Worm (Caenorhabditis elegans): ENCODE results near the gene kvs-1.

The kvs-1 gene

DNA sequence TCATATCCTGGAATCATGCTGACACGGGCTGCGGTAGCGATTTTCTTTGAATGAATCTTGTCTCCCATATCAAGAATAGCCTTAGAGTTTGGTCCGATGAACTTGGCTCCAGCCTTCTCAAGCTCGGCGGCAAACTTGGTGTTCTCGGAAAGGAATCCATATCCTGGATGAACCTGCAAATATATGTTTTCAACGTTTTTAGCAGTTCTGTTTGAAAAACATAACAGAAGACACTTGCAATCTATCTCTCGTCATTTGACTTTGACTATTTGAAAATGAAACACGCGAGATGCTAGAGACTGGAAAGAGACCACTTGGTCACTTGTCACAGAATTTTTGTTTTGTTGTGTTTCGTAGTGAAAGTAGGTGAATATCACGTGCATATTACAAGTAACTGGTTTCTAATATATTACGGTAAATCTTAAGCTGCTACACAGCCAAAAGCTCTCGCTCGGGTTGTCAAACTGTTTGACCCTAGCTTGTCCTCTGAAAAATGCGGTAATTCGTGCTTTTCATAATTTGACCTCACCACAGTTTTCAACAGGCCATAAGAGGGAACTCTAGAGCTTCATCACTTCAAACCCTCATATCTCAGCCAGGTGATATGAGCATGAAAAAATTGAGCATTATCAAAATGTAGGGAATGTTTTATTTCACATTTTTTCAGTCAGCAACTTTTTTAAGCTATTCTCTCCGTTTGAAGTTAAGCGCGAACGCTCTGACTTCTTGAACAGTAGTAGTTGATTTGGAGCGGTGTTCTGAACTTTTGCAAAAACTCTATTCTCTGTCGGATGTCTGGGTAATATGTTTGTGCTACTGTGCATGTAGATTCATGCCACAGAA lies 47.1 kb downstream of the kvs-1 start:
- peak; percentile 14 for TF ChIP-seq F13H6.1 (tag; optimal IDR thresholded peaks at IDR 0.05)
- peak; percentile 4 for TF ChIP-seq gmeb-1 (tag; optimal IDR thresholded peaks at IDR 0.05)
- peak; percentile 73 for TF ChIP-seq nhr-129 (tag; optimal IDR thresholded peaks at IDR 0.05)
- TF ChIP-seq nhr-77 (tag; optimal IDR thresholded peaks at IDR 0.05): no peak
- TF ChIP-seq ztf-11 (tag; optimal IDR thresholded peaks at IDR 0.05): no peak
- TF ChIP-seq lsy-2 (tag; optimal IDR thresholded peaks at IDR 0.05): peak in 1 of 2 experiments; percentile 36
- no peak for TF ChIP-seq nhr-12 (tag; optimal IDR thresholded peaks at IDR 0.05)
- TF ChIP-seq nhr-25 (tag; optimal IDR thresholded peaks at IDR 0.05): peak; percentile 34
- TF ChIP-seq blmp-1 (tag; optimal IDR thresholded peaks at IDR 0.05; ENCODE audit: insufficient read depth): peak; percentile 34
- peak; percentile 8 for TF ChIP-seq sma-9 (GFP tag; optimal IDR thresholded peaks at IDR 0.05)
- TF ChIP-seq sma-9 (tag; optimal IDR thresholded peaks at IDR 0.05): no peak

- TF ChIP-seq gmeb-1 (tag; optimal IDR thresholded peaks at IDR 0.05) (no peak), ceh-16 (tag; optimal IDR thresholded peaks at IDR 0.05) (no peak), R02D3.7 (tag; optimal IDR thresholded peaks at IDR 0.05) (no peak), sma-9 (GFP tag; optimal IDR thresholded peaks at IDR 0.05) (no peak), sma-9 (tag; optimal IDR thresholded peaks at IDR 0.05) (no peak), egl-27 (tag; optimal IDR thresholded peaks at IDR 0.05) (no peak), sem-4 (tag; optimal IDR thresholded peaks at IDR 0.05) (no peak), nhr-25 (tag; optimal IDR thresholded peaks at IDR 0.05) (no peak), C34F6.9 (tag; optimal IDR thresholded peaks at IDR 0.05) (no peak), nhr-129 (tag; optimal IDR thresholded peaks at IDR 0.05) (no peak), Y55F3AM.14 (GFP tag; optimal IDR thresholded peaks at IDR 0.05) (no peak), dmd-4 (tag; optimal IDR thresholded peaks at IDR 0.05) (no peak), ZK546.5 (tag; optimal IDR thresholded peaks at IDR 0.05) (no peak), skn-1 (tag; optimal IDR thresholded peaks at IDR 0.05) (no peak), lin-39 (tag; optimal IDR thresholded peaks at IDR 0.05) (no peak), lsy-2 (tag; optimal IDR thresholded peaks at IDR 0.05) (no peak), crh-2 (tag; optimal IDR thresholded peaks at IDR 0.05) (no peak), peb-1 (tag; optimal IDR thresholded peaks at IDR 0.05) (no peak), lin-13 (GFP tag; optimal IDR thresholded peaks at IDR 0.05) (no peak), nhr-23 (tag; optimal IDR thresholded peaks at IDR 0.05) (no peak)
These were observed 50.1 kb downstream of the kvs-1 start, which contains the start of gene F27D9.12 for ce11 chrX:7656875-7657274. TSS of gene F27D9.12 (minus strand) at chrX:7656975.

DNA sequence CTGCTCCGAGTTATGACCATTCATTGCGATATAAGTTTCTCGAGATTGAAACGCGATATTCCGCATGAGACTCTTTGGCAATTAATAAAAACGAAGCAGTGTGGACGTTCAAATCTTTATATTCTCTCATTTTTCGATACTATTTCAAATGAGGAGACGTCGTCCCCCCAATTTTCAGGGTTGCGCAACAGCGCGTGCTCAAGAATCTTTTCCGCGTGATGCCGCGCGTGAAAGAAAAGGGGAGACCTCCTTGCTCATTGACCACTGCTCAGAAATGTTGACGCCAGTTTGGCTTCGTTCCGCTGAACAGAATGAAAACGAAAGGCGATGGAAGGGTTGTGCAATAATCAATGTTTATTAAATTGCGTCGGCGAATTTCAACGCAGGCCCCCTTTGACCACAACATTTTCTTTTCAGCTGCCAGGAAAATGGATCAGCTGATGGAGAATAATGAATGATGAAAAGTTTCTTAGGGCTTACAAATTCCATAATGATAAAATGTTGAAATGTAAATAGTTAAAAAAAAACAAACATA lies 51.4 kb downstream of the kvs-1 start:
- no peak for TF ChIP-seq sem-4 (tag; optimal IDR thresholded peaks at IDR 0.05)
- no peak for TF ChIP-seq ama-1 (optimal IDR thresholded peaks at IDR 0.05)
- no peak for TF ChIP-seq blmp-1 (tag; optimal IDR thresholded peaks at IDR 0.05; ENCODE audit: insufficient read depth)
- peak; percentile 20 for TF ChIP-seq lin-11 (tag; optimal IDR thresholded peaks at IDR 0.05)

- TF ChIP-seq nhr-129 (tag; optimal IDR thresholded peaks at IDR 0.05) (peak; percentile 33), egl-27 (tag; optimal IDR thresholded peaks at IDR 0.05) (no peak), zag-1 (tag; optimal IDR thresholded peaks at IDR 0.05) (peak; percentile 57), unc-55 (GFP tag; optimal IDR thresholded peaks at IDR 0.05) (peak; percentile 50), sma-3 (GFP tag; optimal IDR thresholded peaks at IDR 0.05) (no peak), nhr-10 (tag; optimal IDR thresholded peaks at IDR 0.05) (no peak), lin-11 (tag; optimal IDR thresholded peaks at IDR 0.05) (peak; percentile 11), ztf-4 (tag; optimal IDR thresholded peaks at IDR 0.05) (no peak), sma-9 (GFP tag; optimal IDR thresholded peaks at IDR 0.05) (peak; percentile 34), sma-9 (tag; optimal IDR thresholded peaks at IDR 0.05) (no peak), mdl-1 (tag; optimal IDR thresholded peaks at IDR 0.05) (peak; percentile 38 to 52), F13H6.1 (tag; optimal IDR thresholded peaks at IDR 0.05) (peak; percentile 71)
These were observed 53.1 kb downstream of the kvs-1 start for ce11 chrX:7653708-7654390.
